Fruit fly (Drosophila melanogaster): ENCODE measurements around the gene Pglym78.

Gene Pglym78

DNA sequence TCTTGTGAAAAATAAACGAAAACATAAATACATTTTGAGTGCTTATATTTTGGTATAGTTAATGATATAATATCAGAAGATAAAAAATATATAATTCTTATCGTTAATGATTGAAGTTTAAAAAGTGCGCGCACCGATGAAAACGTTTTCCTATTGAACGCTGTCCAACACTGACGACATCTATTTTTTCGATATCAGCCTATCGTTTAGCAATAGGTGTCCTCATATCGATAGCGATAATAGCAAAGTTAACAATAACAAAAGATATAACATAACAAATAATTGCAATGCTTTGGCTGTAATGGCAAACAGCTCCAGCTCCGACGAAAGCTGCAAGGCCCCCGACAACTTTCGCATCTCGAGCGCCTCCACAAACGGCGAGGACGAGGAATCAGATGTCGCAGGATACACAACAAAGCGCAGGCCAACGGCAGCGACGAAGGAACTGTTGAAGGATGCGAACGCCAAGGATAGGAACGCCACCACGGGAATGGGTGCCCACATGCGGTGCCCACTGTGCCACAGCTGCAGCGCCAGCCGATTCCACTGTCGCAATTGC lies 31.8 kb upstream of the Pglym78 start, which contains the start of gene Atg14 (continued):
- TF ChIP-seq pum (GFP tag; optimal IDR thresholded peaks at IDR 0.05) (no peak), NfI (GFP tag; optimal IDR thresholded peaks at IDR 0.05) (peak; percentile 40), unc-4 (GFP tag; IDR thresholded peaks at IDR 0.05; ENCODE audit: partially characterized antibody) (peak; percentile 92), CG16813 (GFP tag; IDR thresholded peaks at IDR 0.05; ENCODE audit: partially characterized antibody) (peak; percentile 90), CG12391 (tag; optimal IDR thresholded peaks at IDR 0.05) (peak; percentile 8), Atf-2 (GFP tag; optimal IDR thresholded peaks at IDR 0.05) (no peak), fru (optimal IDR thresholded peaks at IDR 0.05) (no peak), CG17612 (GFP tag; IDR thresholded peaks at IDR 0.05) (no peak), CG17385 (GFP tag; optimal IDR thresholded peaks at IDR 0.05) (no peak), CG34224 (GFP tag; IDR thresholded peaks at IDR 0.05; ENCODE audit: partially characterized antibody) (peak; percentile 99), Poxn (GFP tag; IDR thresholded peaks at IDR 0.05) (no peak), MESR4 (GFP tag; optimal IDR thresholded peaks at IDR 0.05) (peak; percentile 66), NK7.1 (GFP tag; optimal IDR thresholded peaks at IDR 0.05) (no peak), Dref (GFP tag; IDR thresholded peaks at IDR 0.05) (peak; percentile 93), bcd (GFP tag; optimal IDR thresholded peaks at IDR 0.05) (no peak), CG14441 (GFP tag; IDR thresholded peaks at IDR 0.05) (no peak), crp (GFP tag; optimal IDR thresholded peaks at IDR 0.05) (no peak), CG12071 (GFP tag; optimal IDR thresholded peaks at IDR 0.05) (no peak), Hr3 (GFP tag; optimal IDR thresholded peaks at IDR 0.05) (no peak), Gsc (GFP tag; IDR thresholded peaks at IDR 0.05) (no peak), CG2129 (GFP tag; IDR thresholded peaks at IDR 0.05; ENCODE audit: partially characterized antibody) (peak; percentile 55; the same call in 1 of the 2 replicates), kay (GFP tag; optimal IDR thresholded peaks at IDR 0.05) (no peak), sd (tag; optimal IDR thresholded peaks at IDR 0.05) (no peak), ato (GFP tag; IDR thresholded peaks at IDR 0.05; ENCODE audit: partially characterized antibody) (peak; percentile 92), rib (GFP tag; IDR thresholded peaks at IDR 0.05) (no peak), Fer3 (tag; optimal IDR thresholded peaks at IDR 0.05) (peak; percentile 17), chm (GFP tag; IDR thresholded peaks at IDR 0.05) (no peak), CG17361 (GFP tag; IDR thresholded peaks at IDR 0.05) (0 out of 3 replicates have a peak, but pooled peaks have one; percentile 16), nerfin-1 (tag; optimal IDR thresholded peaks at IDR 0.05) (peak; percentile 10), hth (optimal IDR thresholded peaks at IDR 0.05) (no peak), CG31224 (GFP tag; IDR thresholded peaks at IDR 0.05) (no peak), Hr78 (GFP tag; optimal IDR thresholded peaks at IDR 0.05) (no peak), vnd (GFP tag; IDR thresholded peaks at IDR 0.05; ENCODE audit: partially characterized antibody) (peak; percentile 92), CTCF (GFP tag; optimal IDR thresholded peaks at IDR 0.05) (no peak), CG5953 (GFP tag; IDR thresholded peaks at IDR 0.05) (no peak), onecut (GFP tag; IDR thresholded peaks at IDR 0.05) (no peak), CG14860 (GFP tag; IDR thresholded peaks at IDR 0.05; ENCODE audit: partially characterized antibody) (peak; percentile 92), CG10274 (GFP tag; optimal IDR thresholded peaks at IDR 0.05) (no peak), zfh1 (GFP tag; IDR thresholded peaks at IDR 0.05) (no peak), CG7786 (GFP tag; optimal IDR thresholded peaks at IDR 0.05) (no peak), CG7839 (tag; optimal IDR thresholded peaks at IDR 0.05) (peak; percentile 12), cg (GFP tag; optimal IDR thresholded peaks at IDR 0.05) (no peak), chn (GFP tag; optimal IDR thresholded peaks at IDR 0.05) (no peak), CG9727 (GFP tag; optimal IDR thresholded peaks at IDR 0.05) (no peak), Nf-YC (tag; optimal IDR thresholded peaks at IDR 0.05) (peak; percentile 28), Mes4 (GFP tag; optimal IDR thresholded peaks at IDR 0.05) (no peak), Med (GFP tag) (peak; percentile 87), exex (tag; optimal IDR thresholded peaks at IDR 0.05) (peak; percentile 37), CG7987 (GFP tag; optimal IDR thresholded peaks at IDR 0.05) (no peak), sna (GFP tag; IDR thresholded peaks at IDR 0.05; ENCODE audit: partially characterized antibody) (peak; percentile 97), CG2120 (GFP tag; optimal IDR thresholded peaks at IDR 0.05) (peak; percentile 59)

Data from whole organism, embryonic.